Worm (Caenorhabditis elegans): Measurements from ENCODE around the gene ZC443.4.
A peak's percentile ranks its signal among the peaks of the same experiment; 100 is the strongest.

The ZC443.4 gene

DNA sequence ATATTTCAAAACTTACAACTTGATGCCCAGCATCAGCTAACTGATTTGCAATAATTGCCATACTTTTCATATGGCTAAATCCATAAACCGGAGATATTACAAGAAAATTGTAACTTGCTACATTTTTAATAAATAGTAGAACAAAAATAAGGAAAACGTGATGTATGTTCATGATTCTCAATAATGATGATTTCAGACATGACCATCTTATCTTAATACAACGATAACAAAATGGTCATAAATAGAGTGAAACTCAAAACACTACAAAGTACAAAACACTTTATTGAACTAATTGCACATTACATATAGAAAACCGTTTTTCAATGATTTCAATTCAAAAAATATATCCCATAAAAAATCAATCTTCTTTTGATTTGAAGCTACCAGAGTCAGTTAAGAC is 26.9 kb downstream of the ZC443.4 start, which contains the start of gene ugt-5:
TSS of gene ugt-5 (minus strand) at position 214 of the 400 bp plus-strand sequence.
- no peak for TF ChIP-seq dao-5 (tag; optimal IDR thresholded peaks at IDR 0.05)
- TF ChIP-seq W03F9.2 (tag; optimal IDR thresholded peaks at IDR 0.05), result no peak
- no peak for TF ChIP-seq him-1 (tag; optimal IDR thresholded peaks at IDR 0.05)

DNA sequence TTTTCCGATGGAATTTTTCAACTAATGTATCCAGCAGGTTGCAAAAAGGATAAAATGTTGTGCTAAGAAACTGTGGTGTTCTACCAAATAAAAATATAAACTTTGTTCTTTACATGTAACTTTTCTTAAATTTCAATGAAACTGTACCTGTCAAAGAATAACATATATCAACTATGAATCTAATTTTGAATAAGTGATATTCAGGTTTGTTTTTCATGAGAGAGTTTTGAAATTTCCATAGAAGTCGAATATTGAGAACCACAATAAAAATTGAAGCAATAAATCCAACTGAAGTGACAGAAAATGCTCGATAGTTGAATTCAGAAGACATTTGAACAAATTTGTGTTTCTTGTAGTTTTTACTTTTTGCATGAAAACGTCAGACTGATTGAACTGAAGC is 29.5 kb downstream of the ZC443.4 start, which contains the start of gene srbc-43:
TSS of gene srbc-43 (minus strand) at position 331 of the 400 bp plus-strand sequence.
- TF ChIP-seq W03F9.2 (tag; optimal IDR thresholded peaks at IDR 0.05) (no peak), him-1 (tag; optimal IDR thresholded peaks at IDR 0.05) (no peak), dao-5 (tag; optimal IDR thresholded peaks at IDR 0.05) (no peak)

DNA sequence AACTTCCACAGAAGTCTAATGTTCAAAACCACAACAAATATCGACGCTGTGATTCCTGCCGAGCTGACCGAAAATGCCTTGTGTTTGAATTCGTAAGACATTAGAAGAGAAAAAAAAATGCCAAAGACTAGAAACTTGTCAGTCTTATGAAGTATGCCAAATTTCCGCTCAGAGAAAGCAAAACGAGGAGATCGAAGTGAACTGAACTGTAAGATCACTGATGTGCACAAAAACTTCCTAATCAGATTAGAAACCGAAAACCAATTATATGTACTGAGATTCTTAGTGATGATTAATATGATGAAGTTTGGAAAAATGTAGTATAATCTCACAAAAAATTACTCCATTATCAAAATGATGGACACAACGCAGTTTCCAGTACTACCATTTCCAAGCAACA is 31.2 kb downstream of the ZC443.4 start, which contains the start of gene srbc-44:
TSS of gene srbc-44 (minus strand) at position 101 of the 400 bp plus-strand sequence.
- TF ChIP-seq him-1 (tag; optimal IDR thresholded peaks at IDR 0.05) (no peak), W03F9.2 (tag; optimal IDR thresholded peaks at IDR 0.05) (no peak)

DNA sequence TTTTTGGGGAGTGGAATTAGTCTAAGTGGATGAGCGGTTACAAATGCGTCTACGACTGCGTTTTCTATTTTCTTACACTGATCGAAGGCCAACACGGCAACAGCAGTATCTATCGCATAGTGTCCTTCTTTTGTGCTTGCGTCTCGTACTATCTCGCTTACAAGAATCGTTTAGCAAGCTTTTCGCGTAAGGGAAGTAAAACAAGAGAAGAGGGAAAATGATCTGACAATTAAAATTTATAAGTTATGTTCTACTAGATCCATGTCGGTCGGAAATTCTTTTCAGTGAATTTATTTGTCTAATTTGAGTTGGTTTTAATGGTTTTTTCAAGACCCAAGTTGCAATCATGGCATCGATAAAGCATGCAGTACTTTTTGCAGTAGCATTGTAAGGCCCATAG is 32.7 kb downstream of the ZC443.4 start, which contains the start of gene fkb-4:
TSS of gene fkb-4 (minus strand) at position 101 of the 400 bp plus-strand sequence.
- TF ChIP-seq dao-5 (tag; optimal IDR thresholded peaks at IDR 0.05) (no peak), W03F9.2 (tag; optimal IDR thresholded peaks at IDR 0.05) (no peak), him-1 (tag; optimal IDR thresholded peaks at IDR 0.05) (no peak)

DNA sequence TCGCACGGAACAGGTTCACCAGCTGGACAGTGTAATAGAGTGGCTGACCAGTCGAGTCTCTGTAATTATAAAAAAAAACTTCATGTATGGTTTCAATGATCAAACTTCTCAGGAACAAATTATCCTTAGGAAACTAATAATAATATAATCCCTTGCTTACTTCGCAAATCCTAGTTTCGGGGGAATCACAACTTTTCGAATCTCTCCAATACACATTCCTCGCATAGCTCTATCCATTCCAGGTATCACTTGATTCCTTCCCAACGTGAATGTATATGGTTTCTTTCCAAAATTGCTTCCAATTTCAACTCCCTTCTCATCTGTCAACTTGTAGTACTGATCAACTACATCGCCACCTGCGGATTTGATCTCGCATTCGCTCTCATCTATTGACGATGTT is 33.3 kb downstream of the ZC443.4 start:
- no peak for TF ChIP-seq dao-5 (tag; optimal IDR thresholded peaks at IDR 0.05)
- TF ChIP-seq him-1 (tag; optimal IDR thresholded peaks at IDR 0.05), result no peak
- no peak for TF ChIP-seq W03F9.2 (tag; optimal IDR thresholded peaks at IDR 0.05)

DNA sequence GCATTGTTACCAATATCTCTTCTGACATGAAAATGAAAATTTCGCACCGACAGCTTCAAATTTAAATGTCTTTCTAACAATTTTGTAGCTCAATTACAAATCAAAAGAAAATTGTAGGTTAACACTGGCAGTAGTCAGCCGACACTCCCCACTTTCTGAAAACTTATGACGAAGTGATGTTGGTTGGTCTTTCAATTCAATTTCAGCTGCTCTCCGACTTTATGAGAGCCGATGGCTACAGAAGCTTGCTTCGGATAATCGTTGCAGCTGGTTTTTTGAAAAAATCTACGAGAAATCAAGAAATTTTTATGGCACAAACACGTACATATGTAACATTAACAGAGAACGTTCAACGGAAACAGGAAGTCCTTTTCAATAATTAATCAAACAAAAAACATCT is 34.8 kb downstream of the ZC443.4 start, which contains the start of gene sre-20:
TSS of gene sre-20 (minus strand) at position 101 of the 400 bp plus-strand sequence.
- no peak for TF ChIP-seq W03F9.2 (tag; optimal IDR thresholded peaks at IDR 0.05)
- TF ChIP-seq dao-5 (tag; optimal IDR thresholded peaks at IDR 0.05), result no peak
- TF ChIP-seq him-1 (tag; optimal IDR thresholded peaks at IDR 0.05), result no peak

DNA sequence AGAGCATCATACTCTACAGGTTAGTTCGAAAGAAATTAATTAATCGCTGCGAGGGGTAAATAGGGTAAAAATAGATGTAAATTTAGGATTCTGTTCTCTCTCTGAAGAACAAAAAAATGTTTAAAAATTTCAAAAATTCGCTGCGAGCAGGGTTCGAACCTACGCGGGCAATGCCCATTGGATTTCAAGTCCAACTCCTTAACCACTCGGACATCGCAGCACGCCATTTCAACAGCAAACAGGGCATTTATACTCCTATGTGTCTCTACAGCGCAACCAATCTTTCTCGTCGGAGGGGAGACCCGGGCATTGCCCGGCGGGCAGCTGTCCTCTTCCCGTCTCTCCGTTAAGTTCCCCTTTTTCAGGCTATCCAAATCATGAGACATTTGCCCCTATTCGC is 39.4 kb downstream of the ZC443.4 start:
- TF ChIP-seq W03F9.2 (tag; optimal IDR thresholded peaks at IDR 0.05), result no peak
- TF ChIP-seq dao-5 (tag; optimal IDR thresholded peaks at IDR 0.05), result peak; percentile 61
- peak; percentile 29 for TF ChIP-seq him-1 (tag; optimal IDR thresholded peaks at IDR 0.05)

DNA sequence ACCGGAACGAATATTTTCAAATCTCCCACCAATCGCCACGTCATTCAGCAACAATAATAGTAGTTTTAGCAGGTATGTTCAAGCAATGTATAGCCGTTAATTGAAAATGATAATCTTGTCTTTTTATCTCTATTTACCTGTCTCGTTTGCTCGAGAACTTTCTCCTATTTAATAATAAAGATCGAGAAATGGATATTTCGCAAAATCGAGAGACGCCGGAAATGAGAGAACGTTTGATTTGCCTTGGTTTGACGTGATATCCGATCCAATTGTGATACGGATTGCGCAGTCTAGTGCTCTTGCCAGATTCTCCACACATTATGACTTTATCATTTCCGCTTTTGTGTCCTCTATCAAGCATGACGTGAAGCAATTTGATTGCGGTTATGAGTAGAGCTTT is 45.8 kb downstream of the ZC443.4 start:
- TF ChIP-seq W03F9.2 (tag; optimal IDR thresholded peaks at IDR 0.05), result no peak
- TF ChIP-seq him-1 (tag; optimal IDR thresholded peaks at IDR 0.05), result no peak
- no peak for TF ChIP-seq dao-5 (tag; optimal IDR thresholded peaks at IDR 0.05)

DNA sequence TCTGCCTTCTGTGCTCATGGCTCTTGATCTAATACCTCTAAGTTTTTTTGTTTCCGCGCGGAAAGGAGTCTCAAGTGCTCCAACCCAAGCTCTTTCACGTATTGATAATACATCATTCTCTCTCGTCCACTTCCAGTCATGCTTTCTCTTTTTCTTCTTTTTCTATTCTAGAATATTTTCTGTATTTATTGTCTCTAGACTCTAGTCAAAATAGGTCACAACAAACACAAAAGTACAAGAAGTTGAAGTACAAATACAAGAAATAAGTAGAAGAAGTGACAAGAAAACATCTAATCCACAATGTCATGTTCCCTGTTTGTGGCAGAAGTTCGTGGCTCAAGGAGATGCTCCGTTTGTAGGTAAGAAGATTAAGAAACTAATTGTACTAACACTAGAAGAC is 46.5 kb downstream of the ZC443.4 start, which contains the start of gene ZC455.1:
TSS of gene ZC455.1 (plus strand) at position 301 of the 400 bp plus-strand sequence.
- TF ChIP-seq dao-5 (tag; optimal IDR thresholded peaks at IDR 0.05), result no peak
- no peak for TF ChIP-seq W03F9.2 (tag; optimal IDR thresholded peaks at IDR 0.05)
- no peak for TF ChIP-seq him-1 (tag; optimal IDR thresholded peaks at IDR 0.05)

DNA sequence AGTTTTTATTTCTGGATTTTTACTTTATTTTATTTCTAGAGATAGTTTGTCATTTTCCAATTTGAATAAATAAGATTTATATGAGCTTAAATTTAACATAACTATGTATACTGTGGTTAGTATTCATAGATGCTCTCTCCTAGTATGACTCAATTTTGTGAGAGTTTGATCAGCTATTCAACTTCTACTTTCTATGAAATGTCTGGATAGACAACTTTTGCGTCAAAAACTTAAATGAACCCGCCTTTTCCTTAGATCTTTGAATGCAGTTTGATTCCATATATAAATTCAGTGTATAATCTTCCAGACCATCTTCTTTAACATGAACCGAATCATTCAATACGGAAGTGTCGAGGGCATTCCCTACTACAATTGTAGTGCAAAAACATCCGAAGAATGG is 50.7 kb downstream of the ZC443.4 start, which contains the start of gene srt-43:
TSS of gene srt-43 (plus strand) at position 301 of the 400 bp plus-strand sequence.
- TF ChIP-seq him-1 (tag; optimal IDR thresholded peaks at IDR 0.05) (no peak), dao-5 (tag; optimal IDR thresholded peaks at IDR 0.05) (no peak), W03F9.2 (tag; optimal IDR thresholded peaks at IDR 0.05) (no peak)

Data from whole organism, L4/young adult.